Fruit fly (Drosophila melanogaster): Measurements from ENCODE around the gene CG10336.

The CG10336 gene

DNA sequence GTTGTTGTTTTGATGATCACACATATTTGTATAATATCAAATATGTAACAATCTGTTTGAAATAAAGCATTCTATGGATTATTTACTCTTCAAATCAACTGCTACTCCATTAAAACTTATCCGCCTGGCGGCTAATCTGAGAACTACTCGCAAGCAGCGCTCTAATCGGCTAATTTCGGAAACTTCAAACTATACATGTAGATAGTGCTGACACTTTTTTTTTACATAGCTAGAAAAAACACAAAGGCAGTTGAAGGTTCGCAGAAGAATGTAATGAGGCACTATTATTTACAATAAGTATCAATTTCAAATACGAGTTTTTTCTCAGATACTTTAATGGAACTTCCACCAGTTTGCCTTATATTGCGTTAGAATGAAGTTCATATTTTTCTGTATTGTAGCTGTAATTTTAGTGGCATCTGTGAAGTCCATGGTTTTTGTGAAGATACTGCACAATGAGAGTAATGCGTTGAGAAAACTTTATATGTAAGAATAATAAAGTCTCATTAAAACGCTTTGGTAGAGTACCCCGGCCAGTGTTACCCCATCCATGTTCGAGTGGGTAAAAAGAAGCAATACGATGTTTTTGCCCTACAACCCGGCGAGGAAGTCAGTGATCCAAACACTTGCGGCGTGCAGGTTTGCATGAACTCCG is 23.2 kb upstream of the CG10336 start (continued):
- no peak for TF ChIP-seq CG10543 (GFP tag; optimal IDR thresholded peaks at IDR 0.05)
- no peak for TF ChIP-seq CG6683 (GFP tag; optimal IDR thresholded peaks at IDR 0.05)
- peak in 1 of 2 experiments; percentile 2 for TF ChIP-seq Hr51 (GFP tag; optimal IDR thresholded peaks at IDR 0.05)
- TF ChIP-seq lilli (GFP tag; optimal IDR thresholded peaks at IDR 0.05): peak; percentile 60
- TF ChIP-seq Awh (GFP tag; IDR thresholded peaks at IDR 0.05): peak; percentile 34; the same call in 1 of the 2 replicates
- no peak for TF ChIP-seq fd3F (GFP tag; optimal IDR thresholded peaks at IDR 0.05)
- TF ChIP-seq pros (GFP tag; optimal IDR thresholded peaks at IDR 0.05): no peak
- TF ChIP-seq CG2120 (GFP tag; optimal IDR thresholded peaks at IDR 0.05): no peak
- TF ChIP-seq CG1647 (GFP tag; optimal IDR thresholded peaks at IDR 0.05): no peak
- peak; percentile 43 for TF ChIP-seq bab2 (GFP tag; optimal IDR thresholded peaks at IDR 0.05)
- peak; percentile 4 for TF ChIP-seq Atf-2 (GFP tag; optimal IDR thresholded peaks at IDR 0.05)
- TF ChIP-seq Oaz (GFP tag; IDR thresholded peaks at IDR 0.05): no peak
- TF ChIP-seq pita (GFP tag; optimal IDR thresholded peaks at IDR 0.05): peak; percentile 26
- no peak for TF ChIP-seq inv (GFP tag; IDR thresholded peaks at IDR 0.05; ENCODE audit: partially characterized antibody)
- TF ChIP-seq ac (GFP tag; optimal IDR thresholded peaks at IDR 0.05): no peak
- peak; percentile 58 for TF ChIP-seq NC2α (GFP tag; optimal IDR thresholded peaks at IDR 0.05)
- no peak for TF ChIP-seq Rx (GFP tag; IDR thresholded peaks at IDR 0.05)
- TF ChIP-seq kni (GFP tag; optimal IDR thresholded peaks at IDR 0.05): no peak
- TF ChIP-seq zfh2 (GFP tag; optimal IDR thresholded peaks at IDR 0.05): peak; percentile 7
- no peak for TF ChIP-seq Tbp (GFP tag; optimal IDR thresholded peaks at IDR 0.05)
- TF ChIP-seq chinmo (GFP tag; IDR thresholded peaks at IDR 0.05; ENCODE audit: partially characterized antibody): 0 out of 4 replicates have a peak, but pooled peaks have one; percentile 48
- TF ChIP-seq CG11696 (GFP tag; IDR thresholded peaks at IDR 0.05): 0 out of 2 replicates have a peak, but pooled peaks have one; percentile 13
- peak; percentile 20 for TF ChIP-seq CG8944 (GFP tag; optimal IDR thresholded peaks at IDR 0.05)
- TF ChIP-seq zen2 (GFP tag; IDR thresholded peaks at IDR 0.05; ENCODE audit: partially characterized antibody): no peak
- no peak for TF ChIP-seq hbn (GFP tag; IDR thresholded peaks at IDR 0.05; ENCODE audit: partially characterized antibody)
- peak; percentile 65 for TF ChIP-seq Bgb (GFP tag; IDR thresholded peaks at IDR 0.05; ENCODE audit: partially characterized antibody)
- TF ChIP-seq sd (tag; optimal IDR thresholded peaks at IDR 0.05): no peak
- TF ChIP-seq CG8765 (GFP tag; IDR thresholded peaks at IDR 0.05): no peak
- TF ChIP-seq pzg (GFP tag; optimal IDR thresholded peaks at IDR 0.05): peak; percentile 5
- peak; percentile 48 for TF ChIP-seq mam (GFP tag; optimal IDR thresholded peaks at IDR 0.05)
- peak; percentile 50; the same call in 1 of the 3 replicates for TF ChIP-seq Optix (GFP tag; IDR thresholded peaks at IDR 0.05)
- peak; percentile 2 for TF ChIP-seq Elba2 (GFP tag; optimal IDR thresholded peaks at IDR 0.05)
- no peak for TF ChIP-seq grau (tag; optimal IDR thresholded peaks at IDR 0.05)
- TF ChIP-seq bbx (GFP tag; IDR thresholded peaks at IDR 0.05; ENCODE audit: partially characterized antibody): 0 out of 2 replicates have a peak, but pooled peaks have one; percentile 51
- TF ChIP-seq CG15696 (tag; optimal IDR thresholded peaks at IDR 0.05): peak; percentile 52
- no peak for TF ChIP-seq kay (GFP tag; optimal IDR thresholded peaks at IDR 0.05)
- no peak for TF ChIP-seq trh (GFP tag; optimal IDR thresholded peaks at IDR 0.05)
- TF ChIP-seq seq (GFP tag; IDR thresholded peaks at IDR 0.05): no peak
- TF ChIP-seq wor (GFP tag; IDR thresholded peaks at IDR 0.05): no peak
- TF ChIP-seq CG14860 (GFP tag; IDR thresholded peaks at IDR 0.05; ENCODE audit: partially characterized antibody): 0 out of 3 replicates have a peak, but pooled peaks have one; percentile 20
- TF ChIP-seq aop (GFP tag; IDR thresholded peaks at IDR 0.05): no peak
- TF ChIP-seq vvl (GFP tag; IDR thresholded peaks at IDR 0.05): peak; percentile 47; the same call in 1 of the 2 replicates
- no peak for TF ChIP-seq CG6854 (GFP tag; optimal IDR thresholded peaks at IDR 0.05)
- peak; percentile 71; the same call in 2 of the 3 replicates for TF ChIP-seq Mrtf (GFP tag; IDR thresholded peaks at IDR 0.05)
- TF ChIP-seq sens (GFP tag): peak; percentile 77
- peak; percentile 83 for TF ChIP-seq Lhr (GFP tag; optimal IDR thresholded peaks at IDR 0.05)
- TF ChIP-seq CG9215 (GFP tag; IDR thresholded peaks at IDR 0.05): no peak
- TF ChIP-seq CG15269 (tag; optimal IDR thresholded peaks at IDR 0.05): no peak
- peak; percentile 25 for TF ChIP-seq da (GFP tag; optimal IDR thresholded peaks at IDR 0.05)
